Worm (Caenorhabditis elegans) whole organism, L2 larva: ENCODE measurements around the gene F18A1.7.

ENCODE experiments used
- R02D3.7 ChIP-seq: fragments of 150-350 bp; optimal IDR thresholded peaks from 2 replicates; lab custom pipeline; 2014; ENCODE audit warnings: missing biosample characterization, missing genetic modification characterization
- egl-27 ChIP-seq: sonication (generic microtip); optimal IDR thresholded peaks from 3 replicates; lab custom pipeline; 2017; ENCODE audit warnings: missing biosample characterization, missing genetic modification reagents, missing genetic modification characterization
- sma-9 ChIP-seq, 2 experiments: fragments of 150-350 bp in 1 of 2; sonication (generic microtip) in 1 of 2; optimal IDR thresholded peaks; 2 replicates each; lab custom pipeline; 2014 to 2016; ENCODE audit warnings: missing genetic modification characterization in 2 of 2, mild to moderate bottlenecking in 1 of 2, missing biosample characterization in 1 of 2, missing compliant biosample characterization in 1 of 2, missing genetic modification reagents in 1 of 2, moderate library complexity in 1 of 2

ce11 chrII:7643214-7643613, 20.3 kb downstream of the F18A1.7 start:
- TF ChIP-seq egl-27 (tag; lab: Kevin White, UChicago) (no peak), R02D3.7 (tag; lab: Kevin White, UChicago) (no peak), sma-9 (GFP tag; optimal IDR thresholded peaks at IDR 0.05; lab: Kevin White, UChicago) (no peak), sma-9 (tag; optimal IDR thresholded peaks at IDR 0.05; lab: Kevin White, UChicago) (no peak)
